Fruit fly (Drosophila melanogaster) whole organism, embryonic: Measurements from ENCODE around the gene slow.

Experiments used
- Aef1 ChIP-seq: fragments of 200-800 bp; sonication (Bioruptor generic); IDR thresholded peaks from 3 replicates; pipeline ENCODE4 v1.3.6; 2022; ENCODE audit warnings: missing biosample characterization, missing genetic modification characterization
- BtbVII ChIP-seq: fragments of 200-800 bp; sonication (Bioruptor generic); optimal IDR thresholded peaks from 3 replicates; lab custom pipeline; 2017; ENCODE audit warnings: missing biosample characterization, mild to moderate bottlenecking, missing genetic modification characterization
- CG11695 ChIP-seq: fragments of 200-800 bp; sonication (Bioruptor generic); IDR thresholded peaks from 3 replicates; pipeline ENCODE4 v1.3.6; 2022; ENCODE audit warnings: missing biosample characterization, missing genetic modification characterization
- CG15011 ChIP-seq: fragments of 200-800 bp; sonication (Bioruptor generic); optimal IDR thresholded peaks from 3 replicates; lab custom pipeline; 2018; ENCODE audit warnings: missing biosample characterization, mild to moderate bottlenecking, missing genetic modification characterization
- CG15269 ChIP-seq: fragments of 200-800 bp; sonication (Bioruptor generic); optimal IDR thresholded peaks from 2 replicates; lab custom pipeline; 2018; ENCODE audit warnings: missing biosample characterization, mild to moderate bottlenecking, missing genetic modification characterization, moderate library complexity
- CG17912 ChIP-seq: fragments of 200-800 bp; sonication (Bioruptor generic); optimal IDR thresholded peaks from 2 replicates; lab custom pipeline; 2018; ENCODE audit warnings: missing biosample characterization, mild to moderate bottlenecking, missing genetic modification characterization
- CG18262 ChIP-seq: fragments of 200-800 bp; optimal IDR thresholded peaks from 3 replicates; lab custom pipeline; 2019; ENCODE audit warnings: missing biosample characterization, mild to moderate bottlenecking, missing genetic modification characterization, moderate library complexity
- CG2678 ChIP-seq: fragments of 200-800 bp; sonication (Bioruptor generic); optimal IDR thresholded peaks from 3 replicates; lab custom pipeline; 2019; ENCODE audit warnings: missing biosample characterization, mild to moderate bottlenecking, missing genetic modification characterization, moderate library complexity
- CG2712 ChIP-seq: fragments of 200-800 bp; optimal IDR thresholded peaks from 3 replicates; lab custom pipeline; 2019; ENCODE audit warnings: missing biosample characterization, mild to moderate bottlenecking, missing genetic modification characterization, moderate library complexity
- CG30403 ChIP-seq: fragments of 200-800 bp; sonication (Bioruptor generic); optimal IDR thresholded peaks from 3 replicates; lab custom pipeline; 2016; ENCODE audit warnings: missing biosample characterization, missing genetic modification characterization
- CG31224 ChIP-seq: fragments of 200-800 bp; sonication (Bioruptor generic); IDR thresholded peaks from 2 replicates; pipeline ENCODE4 v1.3.6; 2022; ENCODE audit warnings: missing biosample characterization, missing genetic modification characterization
- CG3281 ChIP-seq: fragments of 200-800 bp; sonication (Bioruptor generic); optimal IDR thresholded peaks from 3 replicates; lab custom pipeline; 2017; ENCODE audit warnings: missing biosample characterization, mild to moderate bottlenecking, missing genetic modification characterization
- CG4707 ChIP-seq: fragments of 200-800 bp; sonication (Bioruptor generic); optimal IDR thresholded peaks from 2 replicates; lab custom pipeline; 2018; ENCODE audit warnings: missing biosample characterization, mild to moderate bottlenecking, missing genetic modification characterization, moderate library complexity
- CG4820 ChIP-seq: fragments of 200-800 bp; sonication (Bioruptor generic); optimal IDR thresholded peaks from 3 replicates; lab custom pipeline; 2016; ENCODE audit warnings: missing biosample characterization, missing genetic modification characterization
- CG5245 ChIP-seq: fragments of 200-800 bp; sonication (Bioruptor generic); optimal IDR thresholded peaks from 3 replicates; lab custom pipeline; 2016; ENCODE audit warnings: missing biosample characterization, missing genetic modification characterization
- CG6689 ChIP-seq: fragments of 200-800 bp; sonication (Bioruptor generic); IDR thresholded peaks from 2 replicates; pipeline ENCODE4 v1.3.6; 2022; ENCODE audit warnings: missing biosample characterization, missing genetic modification characterization
- CG6854 ChIP-seq: fragments of 200-800 bp; sonication (Bioruptor generic); optimal IDR thresholded peaks from 3 replicates; lab custom pipeline; 2017; ENCODE audit warnings: missing biosample characterization, mild to moderate bottlenecking, missing genetic modification characterization
- CG7357 ChIP-seq: fragments of 200-800 bp; sonication (Bioruptor generic); IDR thresholded peaks from 3 replicates; pipeline ENCODE4 v1.3.6; 2022; ENCODE audit warnings: missing biosample characterization, missing genetic modification characterization
- CG7372 ChIP-seq: fragments of 200-800 bp; sonication (Bioruptor generic); IDR thresholded peaks from 2 replicates; pipeline ENCODE4 v1.3.6; 2022; ENCODE audit warnings: missing biosample characterization, missing genetic modification characterization
- Camta ChIP-seq: fragments of 200-800 bp; sonication (Bioruptor generic); optimal IDR thresholded peaks from 2 replicates; lab custom pipeline; 2016; ENCODE audit warnings: missing biosample characterization, missing genetic modification characterization
- CoRest ChIP-seq: fragments of 200-800 bp; sonication (Bioruptor generic); optimal IDR thresholded peaks from 3 replicates; lab custom pipeline; 2018; ENCODE audit warnings: missing biosample characterization, mild to moderate bottlenecking, missing genetic modification characterization, moderate library complexity
- D19B ChIP-seq: fragments of 200-800 bp; sonication (Bioruptor generic); optimal IDR thresholded peaks from 2 replicates; lab custom pipeline; 2017; ENCODE audit warnings: missing biosample characterization, mild to moderate bottlenecking, missing genetic modification characterization
- Dad ChIP-seq: fragments of 200-800 bp; sonication (Bioruptor generic); optimal IDR thresholded peaks from 3 replicates; lab custom pipeline; 2016; ENCODE audit warnings: missing biosample characterization, missing genetic modification characterization
- Ets65A ChIP-seq: fragments of 200-800 bp; sonication (Bioruptor generic); peaks from one replicate; lab custom pipeline; 2016; ENCODE audit warnings: missing biosample characterization, missing genetic modification characterization
- HLH3B ChIP-seq: fragments of 200-800 bp; sonication (Bioruptor generic); IDR thresholded peaks from 2 replicates; pipeline ENCODE4 v1.3.6; 2022; ENCODE audit warnings: missing biosample characterization, missing genetic modification characterization
- Hsf ChIP-seq: fragments of 200-800 bp; sonication (Bioruptor generic); optimal IDR thresholded peaks from 3 replicates; lab custom pipeline; 2016; ENCODE audit warnings: missing biosample characterization, missing genetic modification characterization
- MBD-R2 ChIP-seq: fragments of 200-800 bp; sonication (Bioruptor generic); IDR thresholded peaks from 2 replicates; pipeline ENCODE4 v1.3.6; 2022; ENCODE audit warnings: missing biosample characterization, missing genetic modification characterization
- Max ChIP-seq: fragments of 200-800 bp; sonication (Bioruptor generic); optimal IDR thresholded peaks from 2 replicates; lab custom pipeline; 2016; ENCODE audit warnings: missing biosample characterization, mild to moderate bottlenecking, missing genetic modification characterization
- Med ChIP-seq: fragments of 200-800 bp; sonication (Bioruptor generic); peaks from one replicate; lab custom pipeline; 2016; ENCODE audit warnings: missing biosample characterization, missing genetic modification characterization, mild to moderate bottlenecking, inconsistent platforms, moderate library complexity
- Meics ChIP-seq: fragments of 200-800 bp; sonication (Bioruptor generic); optimal IDR thresholded peaks from 2 replicates; lab custom pipeline; 2017; ENCODE audit warnings: missing biosample characterization, mild to moderate bottlenecking, missing genetic modification characterization
- NFAT ChIP-seq: fragments of 200-800 bp; sonication (Bioruptor generic); IDR thresholded peaks from 2 replicates; pipeline ENCODE4 v1.3.6; 2022; ENCODE audit warnings: missing biosample characterization, missing genetic modification characterization
- NK7.1 ChIP-seq: fragments of 200-800 bp; sonication (Bioruptor generic); optimal IDR thresholded peaks from 3 replicates; lab custom pipeline; 2016; ENCODE audit warnings: missing biosample characterization, missing genetic modification characterization
- Rfx ChIP-seq: fragments of 200-800 bp; sonication (Bioruptor generic); IDR thresholded peaks from 2 replicates; pipeline ENCODE4 v1.3.6; 2022; ENCODE audit warnings: missing biosample characterization, missing genetic modification characterization
- Sry-β ChIP-seq: fragments of 200-800 bp; sonication (Bioruptor generic); optimal IDR thresholded peaks from 2 replicates; lab custom pipeline; 2018; ENCODE audit warnings: missing biosample characterization, mild to moderate bottlenecking, missing genetic modification characterization, moderate library complexity
- az2 ChIP-seq: fragments of 200-800 bp; sonication (Bioruptor generic); optimal IDR thresholded peaks from 3 replicates; lab custom pipeline; 2016; ENCODE audit warnings: missing biosample characterization, missing genetic modification characterization
- bab2 ChIP-seq: fragments of 200-800 bp; sonication (Bioruptor generic); optimal IDR thresholded peaks from 2 replicates; lab custom pipeline; 2016; ENCODE audit warnings: missing biosample characterization, missing genetic modification characterization
- bbx ChIP-seq: fragments of 200-800 bp; sonication (Bioruptor generic); IDR thresholded peaks from 2 replicates; pipeline ENCODE4 v1.3.6; 2022; ENCODE audit warnings: missing biosample characterization, missing genetic modification characterization; ENCODE audit not compliant: partially characterized antibody
- dysf ChIP-seq: fragments of 200-800 bp; sonication (Bioruptor generic); IDR thresholded peaks from 3 replicates; pipeline ENCODE4 v1.3.6; 2022; ENCODE audit warnings: missing biosample characterization, missing genetic modification characterization
- fd96Cb ChIP-seq: fragments of 200-800 bp; sonication (Bioruptor generic); optimal IDR thresholded peaks from 2 replicates; lab custom pipeline; 2018; ENCODE audit warnings: missing biosample characterization, mild to moderate bottlenecking, missing genetic modification characterization, moderate library complexity
- gfzf ChIP-seq: fragments of 200-800 bp; sonication (Bioruptor generic); optimal IDR thresholded peaks from 2 replicates; lab custom pipeline; 2016; ENCODE audit warnings: missing biosample characterization, mild to moderate bottlenecking, missing genetic modification characterization, moderate library complexity
- grau ChIP-seq: fragments of 200-800 bp; optimal IDR thresholded peaks from 3 replicates; lab custom pipeline; 2019; ENCODE audit warnings: missing biosample characterization, mild to moderate bottlenecking, missing genetic modification characterization, moderate library complexity
- hth ChIP-seq: fragments of >200 bp; optimal IDR thresholded peaks from 2 replicates; lab custom pipeline; 2017; ENCODE audit warnings: inconsistent platforms
- lbe ChIP-seq: fragments of 200-800 bp; sonication (Bioruptor generic); optimal IDR thresholded peaks from 2 replicates; lab custom pipeline; 2016; ENCODE audit warnings: missing biosample characterization, mild to moderate bottlenecking, missing genetic modification characterization
- lmd ChIP-seq: fragments of 200-800 bp; sonication (Bioruptor generic); IDR thresholded peaks from 2 replicates; pipeline ENCODE4 v1.3.6; 2022; ENCODE audit warnings: missing biosample characterization, missing genetic modification characterization
- luna ChIP-seq: fragments of 200-800 bp; sonication (Bioruptor generic); optimal IDR thresholded peaks from 2 replicates; lab custom pipeline; 2016; ENCODE audit warnings: missing biosample characterization, missing genetic modification characterization
- oc ChIP-seq: fragments of 200-800 bp; sonication (Bioruptor generic); optimal IDR thresholded peaks from 2 replicates; lab custom pipeline; 2018; ENCODE audit warnings: missing biosample characterization, mild to moderate bottlenecking, missing genetic modification characterization, moderate library complexity
- pnt ChIP-seq: fragments of 200-800 bp; sonication (Bioruptor generic); optimal IDR thresholded peaks from 3 replicates; lab custom pipeline; 2016; ENCODE audit warnings: missing biosample characterization, missing genetic modification characterization
- sisA ChIP-seq: fragments of 200-800 bp; sonication (Bioruptor generic); IDR thresholded peaks from 2 replicates; pipeline ENCODE4 v1.3.6; 2022; ENCODE audit warnings: missing biosample characterization, missing genetic modification characterization
- slbo ChIP-seq: fragments of 200-800 bp; sonication (Bioruptor generic); IDR thresholded peaks from 2 replicates; pipeline ENCODE4 v1.3.6; 2022; ENCODE audit warnings: missing biosample characterization, missing genetic modification characterization
- tin ChIP-seq: fragments of 200-800 bp; sonication (Bioruptor generic); optimal IDR thresholded peaks from 3 replicates; lab custom pipeline; 2016; ENCODE audit warnings: missing biosample characterization, missing genetic modification characterization
- toy ChIP-seq: fragments of 200-800 bp; sonication (Bioruptor generic); IDR thresholded peaks from 2 replicates; pipeline ENCODE4 v1.3.6; 2022; ENCODE audit warnings: missing biosample characterization, missing genetic modification characterization
- vfl ChIP-seq: fragments of 200-800 bp; sonication (Bioruptor generic); optimal IDR thresholded peaks from 2 replicates; lab custom pipeline; 2016; ENCODE audit warnings: missing biosample characterization, missing genetic modification characterization

The slow gene

dm6 chr3L:4445824-4446223, 61.6 kb downstream of the slow start (continued):
- TF ChIP-seq pnt (GFP tag; lab: Kevin White, UChicago) (no peak), toy (0 out of 2 replicates have a peak, but pooled peaks have one; percentile 12), CG31224 (GFP tag; lab: Robert Waterston, UW) (peak; percentile 37; the same call in 1 of the 2 replicates), bbx (GFP tag; lab: Robert Waterston, UW) (no peak), slbo (peak; percentile 28; the same call in 1 of the 2 replicates), luna (GFP tag; lab: Kevin White, UChicago) (peak; percentile 2), CG4820 (GFP tag; lab: Kevin White, UChicago) (no peak), Ets65A (peak; percentile 10), CG4707 (GFP tag; lab: Kevin White, UChicago) (no peak), gfzf (GFP tag; lab: Kevin White, UChicago) (no peak), CG2712 (peak; percentile 4), NK7.1 (GFP tag; lab: Kevin White, UChicago) (no peak), D19B (GFP tag; lab: Kevin White, UChicago) (peak; percentile 46), CG15269 (peak; percentile 3), CG30403 (GFP tag; lab: Kevin White, UChicago) (no peak), CG6689 (peak; percentile 37; the same call in 1 of the 2 replicates), oc (tag; lab: Kevin White, UChicago) (no peak), az2 (no peak), Rfx (GFP tag; lab: Robert Waterston, UW) (peak; percentile 73), CG5245 (no peak), Meics (GFP tag; lab: Kevin White, UChicago) (peak; percentile 60), grau (tag; lab: Kevin White, UChicago) (peak; percentile 10), sisA (GFP tag; lab: Robert Waterston, UW) (no peak), tin (GFP tag; lab: Kevin White, UChicago) (no peak), HLH3B (GFP tag; lab: Robert Waterston, UW) (no peak), Camta (GFP tag; lab: Kevin White, UChicago) (peak; percentile 8), CG2678 (tag; lab: Kevin White, UChicago) (peak; percentile 46), dysf (GFP tag; lab: Robert Waterston, UW) (peak; percentile 66), Sry-β (GFP tag; lab: Kevin White, UChicago) (no peak), NFAT (GFP tag; lab: Robert Waterston, UW) (peak; percentile 33; the same call in 1 of the 2 replicates), CG11695 (GFP tag; lab: Robert Waterston, UW) (0 out of 3 replicates have a peak, but pooled peaks have one; percentile 25), CG17912 (GFP tag; lab: Kevin White, UChicago) (no peak), Aef1 (GFP tag; lab: Robert Waterston, UW) (0 out of 3 replicates have a peak, but pooled peaks have one; percentile 12), MBD-R2 (GFP tag; lab: Robert Waterston, UW) (peak; percentile 33; the same call in 1 of the 2 replicates), Hsf (no peak), hth (no peak), Max (GFP tag; lab: Kevin White, UChicago) (no peak), CG15011 (GFP tag; lab: Kevin White, UChicago) (peak; percentile 43), lbe (no peak), bab2 (GFP tag; lab: Kevin White, UChicago) (peak; percentile 4), Med (GFP tag; lab: Kevin White, UChicago) (peak; percentile 23), CG18262 (no peak), Dad (GFP tag; lab: Kevin White, UChicago) (no peak), CG3281 (GFP tag; lab: Kevin White, UChicago) (peak; percentile 68), CG7372 (GFP tag; lab: Robert Waterston, UW) (peak; percentile 46; the same call in 1 of the 2 replicates), fd96Cb (tag; lab: Kevin White, UChicago) (no peak), vfl (no peak), lmd (GFP tag; lab: Robert Waterston, UW) (peak; percentile 40; the same call in 1 of the 2 replicates), CG6854 (peak; percentile 22), BtbVII (GFP tag; lab: Kevin White, UChicago) (peak; percentile 10), CG7357 (no peak), CoRest (peak; percentile 5)
